Worm (Caenorhabditis elegans): Measurements from ENCODE around the gene akap-1.

ce11 chrIII:6351438-6351837, 1.7 kb upstream of the akap-1 start:
- TF ChIP-seq klf-2 (GFP tag; conservative IDR thresholded peaks at IDR 0.05) (no peak), flt-1 (GFP tag; IDR thresholded peaks at IDR 0.05) (no peak), T22C8.4 (GFP tag; IDR thresholded peaks at IDR 0.05) (no peak), ref-1 (GFP tag; conservative IDR thresholded peaks at IDR 0.05) (no peak)

Data from whole organism, midembryonic.